Fruit fly (Drosophila melanogaster) whole organism, embryonic: Measurements from ENCODE around the gene ClC-a.

Experiments used
- Bdp1 ChIP-seq: fragments of 200-800 bp; sonication (Bioruptor generic); optimal IDR thresholded peaks from 3 replicates; lab custom pipeline; 2016; ENCODE audit warnings: missing biosample characterization, missing genetic modification characterization
- C15 ChIP-seq: fragments of 200-800 bp; sonication (Bioruptor generic); IDR thresholded peaks from 3 replicates; pipeline ENCODE4 v1.3.6; 2022; ENCODE audit warnings: missing biosample characterization, missing genetic modification characterization
- CG1024 ChIP-seq: fragments of 200-800 bp; sonication (Bioruptor generic); IDR thresholded peaks from 2 replicates; pipeline ENCODE4 v1.3.6; 2022; ENCODE audit warnings: missing biosample characterization, missing genetic modification characterization
- CG11504 ChIP-seq: fragments of 200-800 bp; sonication (Bioruptor generic); optimal IDR thresholded peaks from 3 replicates; lab custom pipeline; 2019; ENCODE audit warnings: missing biosample characterization, mild to moderate bottlenecking, missing genetic modification characterization, moderate library complexity
- CG12659 ChIP-seq: fragments of 200-800 bp; sonication (Bioruptor generic); optimal IDR thresholded peaks from 3 replicates; lab custom pipeline; 2017; ENCODE audit warnings: mild to moderate bottlenecking, missing biosample characterization, missing genetic modification reagents, missing genetic modification characterization
- CG12769 ChIP-seq: fragments of 200-800 bp; sonication (Bioruptor generic); optimal IDR thresholded peaks from 2 replicates; lab custom pipeline; 2019; ENCODE audit warnings: missing biosample characterization, mild to moderate bottlenecking, missing genetic modification characterization, moderate library complexity
- CG13287 ChIP-seq: fragments of 200-800 bp; sonication (Bioruptor generic); IDR thresholded peaks from 2 replicates; pipeline ENCODE4 v1.3.6; 2022; ENCODE audit warnings: missing biosample characterization, missing genetic modification characterization; ENCODE audit not compliant: partially characterized antibody
- CG13775 ChIP-seq: fragments of 200-800 bp; sonication (Bioruptor generic); optimal IDR thresholded peaks from 3 replicates; lab custom pipeline; 2017; ENCODE audit warnings: missing biosample characterization, mild to moderate bottlenecking, missing genetic modification characterization
- CG1647 ChIP-seq: fragments of 200-800 bp; sonication (Bioruptor generic); optimal IDR thresholded peaks from 3 replicates; lab custom pipeline; 2016; ENCODE audit warnings: missing biosample characterization, missing genetic modification characterization
- CG17568 ChIP-seq: fragments of 200-800 bp; sonication (Bioruptor generic); optimal IDR thresholded peaks from 2 replicates; lab custom pipeline; 2018; ENCODE audit warnings: missing biosample characterization, mild to moderate bottlenecking, missing genetic modification characterization, moderate library complexity
- CG18599 ChIP-seq: fragments of 200-800 bp; sonication (Bioruptor generic); optimal IDR thresholded peaks from 3 replicates; lab custom pipeline; 2017; ENCODE audit warnings: missing biosample characterization, missing genetic modification characterization, mild to moderate bottlenecking, moderate library complexity, missing genetic modification reagents
- CG30403 ChIP-seq: fragments of 200-800 bp; sonication (Bioruptor generic); optimal IDR thresholded peaks from 3 replicates; lab custom pipeline; 2016; ENCODE audit warnings: missing biosample characterization, missing genetic modification characterization
- CG3065 ChIP-seq: fragments of 200-800 bp; sonication (Bioruptor generic); optimal IDR thresholded peaks from 2 replicates; lab custom pipeline; 2016; ENCODE audit warnings: missing biosample characterization, missing genetic modification characterization
- CG31388 ChIP-seq: fragments of 200-800 bp; sonication (Bioruptor generic); optimal IDR thresholded peaks from 2 replicates; lab custom pipeline; 2016; ENCODE audit warnings: missing biosample characterization, missing genetic modification characterization
- CG32767 ChIP-seq: fragments of 200-800 bp; sonication (Bioruptor generic); IDR thresholded peaks from 2 replicates; pipeline ENCODE4 v1.3.6; 2022; ENCODE audit warnings: missing biosample characterization, missing genetic modification characterization
- CG32772 ChIP-seq: fragments of 200-800 bp; sonication (Bioruptor generic); IDR thresholded peaks from 2 replicates; pipeline ENCODE4 v1.3.6; 2022; ENCODE audit warnings: missing biosample characterization, missing genetic modification characterization
- CG4854 ChIP-seq: fragments of 200-800 bp; sonication (Bioruptor generic); optimal IDR thresholded peaks from 2 replicates; lab custom pipeline; 2016; ENCODE audit warnings: missing biosample characterization, missing genetic modification characterization, inconsistent platforms
- CG6854 ChIP-seq: fragments of 200-800 bp; sonication (Bioruptor generic); optimal IDR thresholded peaks from 3 replicates; lab custom pipeline; 2017; ENCODE audit warnings: missing biosample characterization, mild to moderate bottlenecking, missing genetic modification characterization
- CG9609 ChIP-seq: fragments of 200-800 bp; sonication (Bioruptor generic); optimal IDR thresholded peaks from 3 replicates; lab custom pipeline; 2016; ENCODE audit warnings: missing biosample characterization, missing genetic modification characterization
- CG9727 ChIP-seq: fragments of 200-800 bp; sonication (Bioruptor generic); optimal IDR thresholded peaks from 3 replicates; lab custom pipeline; 2017; ENCODE audit warnings: missing biosample characterization, mild to moderate bottlenecking, missing genetic modification characterization
- CTCF ChIP-seq: fragments of 200-800 bp; sonication (Bioruptor generic); optimal IDR thresholded peaks from 2 replicates; lab custom pipeline; 2017; ENCODE audit warnings: missing biosample characterization, mild to moderate bottlenecking, missing genetic modification characterization, moderate library complexity
- Dbx ChIP-seq: fragments of 200-800 bp; sonication (Bioruptor generic); IDR thresholded peaks from 3 replicates; pipeline ENCODE4 v1.3.6; 2022; ENCODE audit warnings: missing biosample characterization, missing genetic modification characterization
- Deaf1 ChIP-seq: fragments of 200-800 bp; optimal IDR thresholded peaks from 3 replicates; lab custom pipeline; 2019; ENCODE audit warnings: missing biosample characterization, mild to moderate bottlenecking, missing genetic modification characterization, moderate library complexity
- Dek ChIP-seq: fragments of 200-800 bp; sonication (Bioruptor generic); optimal IDR thresholded peaks from 3 replicates; lab custom pipeline; 2019; ENCODE audit warnings: missing biosample characterization, mild to moderate bottlenecking, missing genetic modification characterization, moderate library complexity
- Ets65A ChIP-seq: fragments of 200-800 bp; sonication (Bioruptor generic); peaks from one replicate; lab custom pipeline; 2016; ENCODE audit warnings: missing biosample characterization, missing genetic modification characterization
- Kr ChIP-seq: fragments of 200-800 bp; sonication (Bioruptor generic); optimal IDR thresholded peaks from 2 replicates; lab custom pipeline; 2017; ENCODE audit warnings: missing biosample characterization, mild to moderate bottlenecking, missing genetic modification characterization
- Rfx ChIP-seq: fragments of 200-800 bp; sonication (Bioruptor generic); IDR thresholded peaks from 2 replicates; pipeline ENCODE4 v1.3.6; 2022; ENCODE audit warnings: missing biosample characterization, missing genetic modification characterization
- Sin3A ChIP-seq: fragments of >200 bp; optimal IDR thresholded peaks from 2 replicates; lab custom pipeline; 2018
- Sry-β ChIP-seq: fragments of 200-800 bp; sonication (Bioruptor generic); optimal IDR thresholded peaks from 2 replicates; lab custom pipeline; 2018; ENCODE audit warnings: missing biosample characterization, mild to moderate bottlenecking, missing genetic modification characterization, moderate library complexity
- Trl ChIP-seq, 3 experiments: fragments of >200 bp in 2 of 3; fragments of 200-800 bp in 1 of 3; sonication (Bioruptor generic) in 1 of 3; optimal IDR thresholded peaks; 2 replicates in 1 of 3; 3 replicates in 2 of 3; lab custom pipeline; 2016 to 2017; ENCODE audit warnings: missing biosample characterization in 1 of 3, missing genetic modification characterization in 1 of 3
- Xbp1 ChIP-seq: fragments of 200-800 bp; sonication (Bioruptor generic); optimal IDR thresholded peaks from 3 replicates; lab custom pipeline; 2016; ENCODE audit warnings: missing biosample characterization, mild to moderate bottlenecking, missing genetic modification characterization
- ap ChIP-seq: fragments of 200-800 bp; sonication (Bioruptor generic); IDR thresholded peaks from 2 replicates; pipeline ENCODE4 v1.3.6; 2022; ENCODE audit warnings: missing biosample characterization, missing genetic modification characterization
- cas ChIP-seq: fragments of 200-800 bp; sonication (Bioruptor generic); IDR thresholded peaks from 2 replicates; pipeline ENCODE4 v1.3.6; 2022; ENCODE audit warnings: missing biosample characterization, missing genetic modification characterization
- chn ChIP-seq: fragments of 200-800 bp; sonication (Bioruptor generic); optimal IDR thresholded peaks from 2 replicates; lab custom pipeline; 2016; ENCODE audit warnings: missing biosample characterization, missing genetic modification characterization
- ci ChIP-seq: fragments of 200-800 bp; sonication (Bioruptor generic); IDR thresholded peaks from 3 replicates; pipeline ENCODE4 v1.3.6; 2022; ENCODE audit warnings: missing biosample characterization, missing genetic modification characterization
- corto ChIP-seq: fragments of 200-800 bp; sonication (Bioruptor generic); optimal IDR thresholded peaks from 2 replicates; lab custom pipeline; 2016; ENCODE audit warnings: missing biosample characterization, mild to moderate bottlenecking, missing genetic modification characterization, moderate library complexity
- crol ChIP-seq: fragments of 200-800 bp; sonication (Bioruptor generic); IDR thresholded peaks from 2 replicates; pipeline ENCODE4 v1.3.6; 2022; ENCODE audit warnings: missing biosample characterization, missing genetic modification characterization
- dan ChIP-seq: fragments of 200-800 bp; sonication (Bioruptor generic); IDR thresholded peaks from 2 replicates; pipeline ENCODE4 v1.3.6; 2022; ENCODE audit warnings: missing biosample characterization, missing genetic modification characterization
- dmrt99B ChIP-seq: fragments of 200-800 bp; sonication (Bioruptor generic); optimal IDR thresholded peaks from 2 replicates; lab custom pipeline; 2018; ENCODE audit warnings: missing biosample characterization, mild to moderate bottlenecking, missing genetic modification characterization, moderate library complexity
- esg ChIP-seq: fragments of 200-800 bp; sonication (Bioruptor generic); conservative IDR thresholded peaks from 2 replicates; pipeline ENCODE4 v1.3.6; 2022; ENCODE audit warnings: missing biosample characterization, missing genetic modification characterization
- gsb-n ChIP-seq: fragments of 200-800 bp; sonication (Bioruptor generic); optimal IDR thresholded peaks from 3 replicates; lab custom pipeline; 2018; ENCODE audit warnings: missing biosample characterization, mild to moderate bottlenecking, missing genetic modification characterization
- hkb ChIP-seq, 2 experiments: fragments of 200-800 bp in 1 of 2; fragments of >200 bp in 1 of 2; sonication (Bioruptor generic) in 1 of 2; IDR thresholded peaks in 1 of 2; optimal IDR thresholded peaks in 1 of 2; 2 replicates each; pipeline versions ENCODE4 v1.3.6 to Lab custom; 2017 to 2022; ENCODE audit warnings: missing biosample characterization in 1 of 2, missing genetic modification characterization in 1 of 2
- mld ChIP-seq: fragments of 200-800 bp; sonication (Bioruptor generic); IDR thresholded peaks from 3 replicates; pipeline ENCODE4 v1.3.6; 2022; ENCODE audit warnings: missing biosample characterization, missing genetic modification characterization; ENCODE audit not compliant: partially characterized antibody
- nau ChIP-seq: fragments of 200-800 bp; sonication (Bioruptor generic); optimal IDR thresholded peaks from 3 replicates; lab custom pipeline; 2017; ENCODE audit warnings: missing biosample characterization, mild to moderate bottlenecking, missing genetic modification characterization, missing genetic modification reagents
- nmo ChIP-seq: fragments of 200-800 bp; sonication (Bioruptor generic); optimal IDR thresholded peaks from 2 replicates; lab custom pipeline; 2018; ENCODE audit warnings: missing biosample characterization, mild to moderate bottlenecking, missing genetic modification characterization, moderate library complexity
- repo ChIP-seq: fragments of 200-800 bp; sonication (Bioruptor generic); optimal IDR thresholded peaks from 2 replicates; lab custom pipeline; 2016; ENCODE audit warnings: missing biosample characterization, missing genetic modification characterization
- sens-2 ChIP-seq: fragments of 200-800 bp; sonication (Bioruptor generic); IDR thresholded peaks from 2 replicates; pipeline ENCODE4 v1.3.6; 2022; ENCODE audit warnings: missing biosample characterization, missing genetic modification characterization
- stc ChIP-seq: fragments of 200-800 bp; sonication (Bioruptor generic); IDR thresholded peaks from 2 replicates; pipeline ENCODE4 v1.3.6; 2022; ENCODE audit warnings: missing biosample characterization, missing genetic modification characterization
- tup ChIP-seq: fragments of 200-800 bp; sonication (Bioruptor generic); optimal IDR thresholded peaks from 2 replicates; lab custom pipeline; 2016; ENCODE audit warnings: missing biosample characterization, mild to moderate bottlenecking, missing genetic modification characterization, moderate library complexity
- unpg ChIP-seq: fragments of 200-800 bp; sonication (Bioruptor generic); optimal IDR thresholded peaks from 3 replicates; lab custom pipeline; 2018; ENCODE audit warnings: missing biosample characterization, mild to moderate bottlenecking, missing genetic modification characterization, moderate library complexity
- vfl ChIP-seq: fragments of 200-800 bp; sonication (Bioruptor generic); optimal IDR thresholded peaks from 2 replicates; lab custom pipeline; 2016; ENCODE audit warnings: missing biosample characterization, missing genetic modification characterization

The ClC-a gene

DNA sequence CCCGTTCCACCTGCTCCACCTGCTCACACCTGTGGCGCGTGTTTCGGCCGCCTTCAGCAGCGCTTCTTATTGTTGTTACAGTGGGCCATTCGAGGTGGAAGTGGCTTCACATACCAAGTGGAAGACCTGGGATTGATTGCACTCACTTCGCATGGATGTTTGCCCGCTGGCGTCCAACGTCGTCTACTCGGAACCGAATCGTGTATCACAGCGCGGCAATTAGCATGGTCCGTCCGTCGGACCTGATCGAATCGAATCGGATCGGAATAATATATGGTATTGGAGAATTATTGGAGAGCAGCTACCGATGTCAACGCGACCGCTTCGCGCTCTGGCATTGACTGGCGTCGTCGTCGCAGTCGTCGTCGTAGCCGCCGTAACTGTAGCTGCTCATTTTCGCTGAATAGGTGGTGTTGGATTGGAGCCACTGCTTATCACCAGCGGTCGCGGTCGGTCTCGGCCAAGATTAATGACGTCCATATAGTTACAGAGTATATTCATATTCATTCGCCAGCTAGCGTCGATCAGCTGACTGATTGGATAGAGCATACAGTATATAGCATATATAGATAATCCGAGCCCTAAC lies at the start of gene ClC-a:
TSS of gene ClC-a (minus strand) at position 327 of the 586 bp plus-strand sequence.
- TF ChIP-seq Ets65A (GFP tag; lab: Kevin White, UChicago) = peak; percentile 89
- TF ChIP-seq Rfx (GFP tag; lab: Robert Waterston, UW) = no peak
- TF ChIP-seq CG32772 (GFP tag; lab: Robert Waterston, UW) = no peak
- TF ChIP-seq ap = no peak
- TF ChIP-seq vfl (GFP tag; lab: Kevin White, UChicago) = no peak
- no peak for TF ChIP-seq CG12659
- TF ChIP-seq Kr (GFP tag; lab: Kevin White, UChicago) = no peak
- no peak for TF ChIP-seq Xbp1 (GFP tag; lab: Kevin White, UChicago)
- no peak for TF ChIP-seq CG32767 (GFP tag; lab: Robert Waterston, UW)
- peak; percentile 65 for TF ChIP-seq CG12769 (tag; lab: Kevin White, UChicago)
- TF ChIP-seq CG11504 (tag; lab: Kevin White, UChicago) = no peak
- TF ChIP-seq mld (GFP tag; lab: Robert Waterston, UW) = no peak
- TF ChIP-seq Deaf1 (tag; lab: Kevin White, UChicago) = peak; percentile 87
- no peak for TF ChIP-seq esg
- TF ChIP-seq hkb (optimal IDR thresholded peaks at IDR 0.05; lab: Kevin White, UChicago) = no peak
- no peak for TF ChIP-seq hkb (GFP tag; IDR thresholded peaks at IDR 0.05; lab: Robert Waterston, UW)
- no peak for TF ChIP-seq gsb-n (tag; lab: Kevin White, UChicago)
- no peak for TF ChIP-seq CG30403 (GFP tag; lab: Kevin White, UChicago)
- no peak for TF ChIP-seq unpg (GFP tag; lab: Kevin White, UChicago)
- TF ChIP-seq CG1024 (GFP tag; lab: Robert Waterston, UW) = no peak
- TF ChIP-seq nmo (GFP tag; lab: Kevin White, UChicago) = no peak
- TF ChIP-seq dan = no peak
- no peak for TF ChIP-seq Dbx (GFP tag; lab: Robert Waterston, UW)
- no peak for TF ChIP-seq crol
- no peak for TF ChIP-seq Sin3A (lab: Kevin White, UChicago)
- no peak for TF ChIP-seq CG9727 (GFP tag; lab: Kevin White, UChicago)
- TF ChIP-seq repo (GFP tag; lab: Kevin White, UChicago) = no peak
- no peak for TF ChIP-seq CG3065 (GFP tag; lab: Kevin White, UChicago)
- no peak for TF ChIP-seq corto (GFP tag; lab: Kevin White, UChicago)
- TF ChIP-seq CG1647 = no peak
- no peak for TF ChIP-seq Trl (optimal IDR thresholded peaks at IDR 0.05; lab: Kevin White, UChicago)
- no peak for TF ChIP-seq Trl (GFP tag; optimal IDR thresholded peaks at IDR 0.05; lab: Kevin White, UChicago)
- TF ChIP-seq CG18599 (GFP tag; lab: Kevin White, UChicago) = peak; percentile 8
- no peak for TF ChIP-seq nau
- TF ChIP-seq CG9609 = no peak
- no peak for TF ChIP-seq C15 (GFP tag; lab: Robert Waterston, UW)
- TF ChIP-seq CG6854 (GFP tag; lab: Kevin White, UChicago) = no peak
- TF ChIP-seq dmrt99B = no peak
- TF ChIP-seq chn (GFP tag; lab: Kevin White, UChicago) = no peak
- TF ChIP-seq cas (GFP tag; lab: Robert Waterston, UW) = no peak
- no peak for TF ChIP-seq stc (GFP tag; lab: Robert Waterston, UW)
- TF ChIP-seq CTCF (GFP tag; lab: Kevin White, UChicago) = no peak
- TF ChIP-seq CG13775 (GFP tag; lab: Kevin White, UChicago) = no peak
- 0 out of 2 replicates have a peak, but pooled peaks have one; percentile 24 for TF ChIP-seq CG13287 (GFP tag; lab: Robert Waterston, UW)
- TF ChIP-seq CG4854 (GFP tag; lab: Kevin White, UChicago) = no peak
- no peak for TF ChIP-seq Sry-β (GFP tag; lab: Kevin White, UChicago)
- no peak for TF ChIP-seq CG31388
- no peak for TF ChIP-seq Bdp1 (GFP tag; lab: Kevin White, UChicago)
- TF ChIP-seq ci = 0 out of 3 replicates have a peak, but pooled peaks have one; percentile 44
- no peak for TF ChIP-seq sens-2 (GFP tag; lab: Robert Waterston, UW)
- no peak for TF ChIP-seq CG17568 (GFP tag; lab: Kevin White, UChicago)
- no peak for TF ChIP-seq Dek (tag; lab: Kevin White, UChicago)
- no peak for TF ChIP-seq tup
